Worm (Caenorhabditis elegans) whole organism, L1 larva: ENCODE results near the gene C23G10.1.

Experiments
- C16A3.4 ChIP-seq: fragments of 150-350 bp; optimal IDR thresholded peaks from 2 replicates; lab custom pipeline; 2014; ENCODE audit warnings: missing biosample characterization, missing genetic modification characterization
- alr-1 ChIP-seq: fragments of 200-800 bp; sonication (Bioruptor generic); optimal IDR thresholded peaks from 2 replicates; lab custom pipeline; 2018; ENCODE audit warnings: borderline replicate concordance, mild to moderate bottlenecking, missing genetic modification characterization, missing compliant biosample characterization
- ama-1 ChIP-seq: fragments of 150-350 bp; optimal IDR thresholded peaks from 2 replicates; lab custom pipeline; 2014
- efl-1 ChIP-seq, 4 experiments: fragments of 150-350 bp; optimal IDR thresholded peaks in 3 of 4; peaks in 1 of 4; 1 replicate in 1 of 4; 2 replicates in 3 of 4; lab custom pipeline; 2014; ENCODE audit warnings: missing biosample characterization in 2 of 4, missing genetic modification characterization in 2 of 4, missing genetic modification reagents in 2 of 4
- egl-27 ChIP-seq, 2 experiments: fragments of 150-350 bp in 1 of 2; sonication (generic microtip); optimal IDR thresholded peaks; 3 replicates each; lab custom pipeline; 2017 to 2018; ENCODE audit warnings: missing biosample characterization in 2 of 2, missing genetic modification characterization in 2 of 2, missing genetic modification reagents in 2 of 2
- lin-15B ChIP-seq: fragments of 150-350 bp; sonication (generic microtip); optimal IDR thresholded peaks from 3 replicates; lab custom pipeline; 2014; ENCODE audit warnings: missing biosample characterization, missing genetic modification characterization
- nhr-28 ChIP-seq: fragments of 150-350 bp; optimal IDR thresholded peaks from 2 replicates; lab custom pipeline; 2014; ENCODE audit warnings: missing biosample characterization, missing genetic modification characterization
- pqm-1 ChIP-seq: sonication (generic microtip); optimal IDR thresholded peaks from 3 replicates; lab custom pipeline; 2017; ENCODE audit warnings: missing biosample characterization, missing genetic modification characterization
- sup-37 ChIP-seq: fragments of 200-800 bp; sonication (Bioruptor generic); optimal IDR thresholded peaks from 2 replicates; lab custom pipeline; 2018; ENCODE audit warnings: mild to moderate bottlenecking, missing genetic modification characterization, missing compliant biosample characterization
- ztf-11 ChIP-seq, 2 experiments: sonication (generic microtip); optimal IDR thresholded peaks; 2 replicates each; lab custom pipeline; 2016 to 2017; ENCODE audit warnings: missing genetic modification characterization in 2 of 2, missing biosample characterization in 1 of 2, missing compliant biosample characterization in 1 of 2

DNA sequence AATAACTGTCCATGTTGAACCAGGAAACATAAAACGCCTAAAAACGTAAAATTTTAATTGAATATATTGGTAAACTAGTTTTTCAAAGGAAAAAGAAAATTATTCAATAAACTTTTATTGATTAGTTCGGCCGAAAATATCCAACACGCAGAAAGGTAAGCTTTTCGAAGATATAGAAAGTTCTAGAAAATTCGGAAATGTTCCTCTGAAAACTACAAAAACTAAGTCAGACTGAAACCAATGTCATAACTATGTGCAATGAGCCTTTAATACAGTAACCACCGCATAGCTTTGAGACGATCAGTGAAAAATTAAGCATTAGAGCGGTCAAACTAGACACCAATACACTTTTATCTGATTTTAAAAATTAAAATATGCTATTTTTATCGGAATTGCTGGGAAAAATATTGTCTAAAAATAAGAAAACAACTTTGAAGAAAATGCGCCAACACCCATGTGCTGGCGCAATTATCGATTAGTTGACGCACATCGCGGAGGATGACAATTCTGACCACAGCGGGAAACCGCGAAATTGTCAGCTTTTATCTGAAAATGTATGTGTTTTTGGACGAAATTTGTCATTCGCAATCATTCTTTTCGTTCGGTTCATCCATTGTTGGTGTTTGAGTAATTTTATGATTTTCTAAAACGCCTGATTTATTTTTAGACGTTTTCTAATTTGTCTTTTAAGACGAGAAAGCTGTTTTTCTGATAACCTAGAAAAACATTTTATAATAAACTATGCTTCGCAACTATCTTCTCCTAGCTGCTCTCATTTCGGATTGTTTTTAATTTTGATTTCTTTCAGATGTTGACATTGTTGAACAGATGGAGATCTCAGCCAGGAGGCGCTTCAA is 10.5 kb upstream of the C23G10.1 start, which contains the start of the genes C23G10.7 and rpn-2:
- TF ChIP-seq lin-15B: no peak
- no peak for TF ChIP-seq egl-27 (tag; optimal IDR thresholded peaks at IDR 0.05; lab: Kevin White, UChicago)
- peak; percentile 1 for TF ChIP-seq sup-37 (GFP tag; lab: Kevin White, UChicago)
- peak; percentile 14 for TF ChIP-seq ama-1
- peak; percentile 74 to 79 for TF ChIP-seq efl-1 (optimal IDR thresholded peaks at IDR 0.05; lab: Kevin White, UChicago)
- peak; percentile 72 to 97 for TF ChIP-seq efl-1 (GFP tag; optimal IDR thresholded peaks at IDR 0.05 in 1 of 2; lab: Kevin White, UChicago)
- no peak for TF ChIP-seq ztf-11 (tag; optimal IDR thresholded peaks at IDR 0.05; lab: Kevin White, UChicago)
- TF ChIP-seq C16A3.4 (tag; lab: Kevin White, UChicago): peak; percentile 56
- TF ChIP-seq alr-1 (tag; lab: Kevin White, UChicago): no peak
- TF ChIP-seq pqm-1: no peak
- no peak for TF ChIP-seq nhr-28 (tag; lab: Kevin White, UChicago)
